Worm (Caenorhabditis elegans) whole organism, L1 larva: Measurements from ENCODE around the gene hgrs-1.

Experiments used
- C34B4.2 ChIP-seq: sonication (generic microtip); optimal IDR thresholded peaks from 2 replicates; lab custom pipeline; 2017; ENCODE audit warnings: mild to moderate bottlenecking, missing genetic modification characterization, missing compliant biosample characterization
- F16B12.6 ChIP-seq: fragments of 150-350 bp; optimal IDR thresholded peaks from 2 replicates; lab custom pipeline; 2014; ENCODE audit warnings: missing biosample characterization, missing genetic modification characterization
- Y116A8C.19 ChIP-seq: sonication (generic microtip); optimal IDR thresholded peaks from 2 replicates; lab custom pipeline; 2016; ENCODE audit warnings: missing compliant biosample characterization, missing genetic modification characterization, borderline replicate concordance
- alr-1 ChIP-seq: fragments of 200-800 bp; sonication (Bioruptor generic); optimal IDR thresholded peaks from 2 replicates; lab custom pipeline; 2018; ENCODE audit warnings: borderline replicate concordance, mild to moderate bottlenecking, missing genetic modification characterization, missing compliant biosample characterization
- ceh-63 ChIP-seq: fragments of 200-800 bp; sonication (Bioruptor generic); optimal IDR thresholded peaks from 2 replicates; lab custom pipeline; 2018; ENCODE audit warnings: mild to moderate bottlenecking, missing genetic modification characterization, missing compliant biosample characterization
- ceh-8 ChIP-seq: fragments of 200-800 bp; sonication (Bioruptor generic); optimal IDR thresholded peaks from 2 replicates; lab custom pipeline; 2018; ENCODE audit warnings: mild to moderate bottlenecking, missing genetic modification characterization, moderate library complexity, missing compliant biosample characterization
- ceh-88 ChIP-seq: fragments of 200-800 bp; sonication (Bioruptor generic); IDR thresholded peaks from 2 replicates; pipeline ENCODE4 v1.3.6; 2022; ENCODE audit warnings: missing genetic modification characterization, missing compliant biosample characterization
- efl-1 ChIP-seq, 4 experiments: fragments of 150-350 bp; optimal IDR thresholded peaks in 3 of 4; peaks in 1 of 4; 1 replicate in 1 of 4; 2 replicates in 3 of 4; lab custom pipeline; 2014; ENCODE audit warnings: missing biosample characterization in 2 of 4, missing genetic modification characterization in 2 of 4, missing genetic modification reagents in 2 of 4
- egl-27 ChIP-seq, 2 experiments: fragments of 150-350 bp in 1 of 2; sonication (generic microtip); optimal IDR thresholded peaks; 3 replicates each; lab custom pipeline; 2017 to 2018; ENCODE audit warnings: missing biosample characterization in 2 of 2, missing genetic modification characterization in 2 of 2, missing genetic modification reagents in 2 of 2
- elt-2 ChIP-seq: sonication (generic microtip); optimal IDR thresholded peaks from 2 replicates; lab custom pipeline; 2016; ENCODE audit warnings: missing genetic modification characterization, mild to moderate bottlenecking, inconsistent platforms, missing compliant biosample characterization, missing genetic modification reagents
- ets-5 ChIP-seq: fragments of 200-800 bp; sonication (Bioruptor generic); IDR thresholded peaks from 2 replicates; pipeline ENCODE4 v1.3.6; 2022; ENCODE audit warnings: missing genetic modification characterization, missing compliant biosample characterization
- fkh-10 ChIP-seq: sonication (generic microtip); optimal IDR thresholded peaks from 2 replicates; lab custom pipeline; 2017; ENCODE audit warnings: missing biosample characterization, missing genetic modification reagents, missing genetic modification characterization
- fkh-4 ChIP-seq: sonication (generic microtip); optimal IDR thresholded peaks from 2 replicates; lab custom pipeline; 2016; ENCODE audit warnings: missing compliant biosample characterization, missing genetic modification characterization, borderline replicate concordance
- grh-1 ChIP-seq: fragments of 200-800 bp; sonication (Bioruptor generic); IDR thresholded peaks from 2 replicates; pipeline ENCODE4 v1.3.6; 2022; ENCODE audit warnings: missing genetic modification reagents, missing genetic modification characterization, missing compliant biosample characterization
- hlh-17 ChIP-seq: fragments of 200-800 bp; sonication (Bioruptor generic); optimal IDR thresholded peaks from 2 replicates; lab custom pipeline; 2018; ENCODE audit warnings: missing genetic modification characterization, mild to moderate bottlenecking, missing compliant biosample characterization, moderate library complexity, borderline replicate concordance
- hlh-4 ChIP-seq: sonication (generic microtip); optimal IDR thresholded peaks from 2 replicates; lab custom pipeline; 2016; ENCODE audit warnings: mild to moderate bottlenecking, missing genetic modification characterization, missing compliant biosample characterization
- hpl-2 ChIP-seq: fragments of 150-350 bp; optimal IDR thresholded peaks from 2 replicates; lab custom pipeline; 2014; ENCODE audit warnings: missing biosample characterization, missing genetic modification reagents, missing genetic modification characterization
- irx-1 ChIP-seq: sonication (generic microtip); optimal IDR thresholded peaks from 2 replicates; lab custom pipeline; 2016; ENCODE audit warnings: missing genetic modification characterization, missing compliant biosample characterization
- isw-1 ChIP-seq: fragments of 200-800 bp; sonication (Bioruptor generic); IDR thresholded peaks from 2 replicates; pipeline ENCODE4 v1.3.6; 2022; ENCODE audit warnings: missing genetic modification characterization, missing compliant biosample characterization
- lin-14 ChIP-seq: fragments of 200-800 bp; sonication (Bioruptor generic); optimal IDR thresholded peaks from 2 replicates; lab custom pipeline; 2018; ENCODE audit warnings: mild to moderate bottlenecking, missing genetic modification characterization, moderate library complexity, missing compliant biosample characterization
- lin-39 ChIP-seq: fragments of 150-350 bp; optimal IDR thresholded peaks from 2 replicates; lab custom pipeline; 2014; ENCODE audit warnings: missing biosample characterization, missing genetic modification reagents, missing genetic modification characterization
- lsy-2 ChIP-seq, 2 experiments: fragments of 150-350 bp; optimal IDR thresholded peaks; 2 replicates each; lab custom pipeline; 2014; ENCODE audit warnings: missing biosample characterization in 2 of 2, missing genetic modification characterization in 2 of 2
- mab-9 ChIP-seq: fragments of 200-800 bp; sonication (Bioruptor generic); IDR thresholded peaks from 2 replicates; pipeline ENCODE4 v1.3.6; 2022; ENCODE audit warnings: missing genetic modification reagents, missing genetic modification characterization, missing compliant biosample characterization
- mep-1 ChIP-seq: fragments of 150-350 bp; optimal IDR thresholded peaks from 2 replicates; lab custom pipeline; 2014; ENCODE audit warnings: missing biosample characterization, missing genetic modification characterization
- nhr-19 ChIP-seq: fragments of 200-800 bp; sonication (Bioruptor generic); conservative IDR thresholded peaks from 2 replicates; pipeline ENCODE4 v1.3.6; 2022; ENCODE audit warnings: missing genetic modification characterization, missing compliant biosample characterization
- nhr-20 ChIP-seq: sonication (generic microtip); optimal IDR thresholded peaks from 2 replicates; lab custom pipeline; 2016; ENCODE audit warnings: mild to moderate bottlenecking, missing genetic modification characterization, missing compliant biosample characterization
- nhr-28 ChIP-seq: fragments of 150-350 bp; optimal IDR thresholded peaks from 2 replicates; lab custom pipeline; 2014; ENCODE audit warnings: missing biosample characterization, missing genetic modification characterization
- nhr-85 ChIP-seq: sonication (generic microtip); peaks from one replicate; lab custom pipeline; 2016; ENCODE audit warnings: missing genetic modification characterization, inconsistent platforms, missing compliant biosample characterization
- nhr-90 ChIP-seq: sonication (generic microtip); optimal IDR thresholded peaks from 2 replicates; lab custom pipeline; 2016; ENCODE audit warnings: mild to moderate bottlenecking, missing genetic modification characterization, missing compliant biosample characterization; ENCODE audit not compliant: poor library complexity
- rnt-1 ChIP-seq: sonication (generic microtip); optimal IDR thresholded peaks from 2 replicates; lab custom pipeline; 2016; ENCODE audit warnings: mild to moderate bottlenecking, missing genetic modification characterization, moderate library complexity, missing compliant biosample characterization
- skn-1 ChIP-seq: fragments of 150-350 bp; optimal IDR thresholded peaks from 2 replicates; lab custom pipeline; 2014; ENCODE audit warnings: missing biosample characterization, missing genetic modification characterization
- snu-23 ChIP-seq: sonication (generic microtip); optimal IDR thresholded peaks from 2 replicates; lab custom pipeline; 2016; ENCODE audit warnings: missing genetic modification characterization, missing compliant biosample characterization
- sox-4 ChIP-seq: sonication (generic microtip); optimal IDR thresholded peaks from 2 replicates; lab custom pipeline; 2016; ENCODE audit warnings: missing genetic modification characterization, missing compliant biosample characterization
- swsn-7 ChIP-seq: sonication (generic microtip); optimal IDR thresholded peaks from 2 replicates; lab custom pipeline; 2016; ENCODE audit warnings: missing genetic modification characterization, missing compliant biosample characterization
- tbx-2 ChIP-seq: sonication (generic microtip); optimal IDR thresholded peaks from 2 replicates; lab custom pipeline; 2016; ENCODE audit warnings: missing genetic modification characterization, missing compliant biosample characterization
- tlp-1 ChIP-seq: fragments of 150-350 bp; optimal IDR thresholded peaks from 2 replicates; lab custom pipeline; 2014; ENCODE audit warnings: missing biosample characterization, missing genetic modification characterization
- unc-130 ChIP-seq: fragments of 150-350 bp; optimal IDR thresholded peaks from 2 replicates; lab custom pipeline; 2017; ENCODE audit warnings: missing biosample characterization, missing genetic modification characterization, inconsistent platforms
- unc-62 ChIP-seq: fragments of 150-350 bp; optimal IDR thresholded peaks from 2 replicates; lab custom pipeline; 2014; ENCODE audit warnings: missing biosample characterization, missing genetic modification reagents, missing genetic modification characterization
- unc-86 ChIP-seq: sonication (generic microtip); optimal IDR thresholded peaks from 2 replicates; lab custom pipeline; 2016; ENCODE audit warnings: missing genetic modification characterization, missing compliant biosample characterization
- unc-98 ChIP-seq: fragments of 200-800 bp; sonication (Bioruptor generic); IDR thresholded peaks from 2 replicates; pipeline ENCODE4 v1.3.6; 2022; ENCODE audit warnings: missing genetic modification characterization, missing compliant biosample characterization
- vab-15 ChIP-seq: sonication (generic microtip); optimal IDR thresholded peaks from 2 replicates; lab custom pipeline; 2017; ENCODE audit warnings: missing genotype, mild to moderate bottlenecking, missing genetic modification characterization, missing compliant biosample characterization
- ztf-11 ChIP-seq, 2 experiments: sonication (generic microtip); optimal IDR thresholded peaks; 2 replicates each; lab custom pipeline; 2016 to 2017; ENCODE audit warnings: missing genetic modification characterization in 2 of 2, missing biosample characterization in 1 of 2, missing compliant biosample characterization in 1 of 2
- ztf-4 ChIP-seq: fragments of 150-350 bp; optimal IDR thresholded peaks from 2 replicates; lab custom pipeline; 2014; ENCODE audit warnings: missing biosample characterization, missing genetic modification characterization

hgrs-1 gene

ce11 chrIV:8198851-8199250, 7.0 kb downstream of the hgrs-1 start, which contains the start of gene wsp-1:
Gene wsp-1 (minus strand): TSS chrIV:8198951.
- TF ChIP-seq sox-4 (tag; lab: Kevin White, UChicago) (no peak), ztf-11 (tag; optimal IDR thresholded peaks at IDR 0.05; lab: Kevin White, UChicago) (no peak), irx-1 (tag; lab: Kevin White, UChicago) (no peak), nhr-90 (tag; lab: Kevin White, UChicago) (no peak), unc-86 (no peak), F16B12.6 (no peak), unc-98 (no peak), mab-9 (GFP tag; lab: Robert Waterston, UW) (no peak), unc-62 (GFP tag; lab: Kevin White, UChicago) (no peak), egl-27 (tag; optimal IDR thresholded peaks at IDR 0.05; lab: Kevin White, UChicago) (no peak), nhr-20 (no peak), unc-130 (no peak), ceh-88 (GFP tag; lab: Robert Waterston, UW) (no peak), elt-2 (tag; lab: Kevin White, UChicago) (no peak), fkh-10 (GFP tag; lab: Kevin White, UChicago) (no peak), hlh-4 (tag; lab: Kevin White, UChicago) (no peak), ztf-4 (tag; lab: Kevin White, UChicago) (no peak), tbx-2 (tag; lab: Kevin White, UChicago) (no peak), vab-15 (tag; lab: Kevin White, UChicago) (no peak), alr-1 (tag; lab: Kevin White, UChicago) (no peak)
- TF ChIP-seq, all 84 proteins: peak for 0

DNA sequence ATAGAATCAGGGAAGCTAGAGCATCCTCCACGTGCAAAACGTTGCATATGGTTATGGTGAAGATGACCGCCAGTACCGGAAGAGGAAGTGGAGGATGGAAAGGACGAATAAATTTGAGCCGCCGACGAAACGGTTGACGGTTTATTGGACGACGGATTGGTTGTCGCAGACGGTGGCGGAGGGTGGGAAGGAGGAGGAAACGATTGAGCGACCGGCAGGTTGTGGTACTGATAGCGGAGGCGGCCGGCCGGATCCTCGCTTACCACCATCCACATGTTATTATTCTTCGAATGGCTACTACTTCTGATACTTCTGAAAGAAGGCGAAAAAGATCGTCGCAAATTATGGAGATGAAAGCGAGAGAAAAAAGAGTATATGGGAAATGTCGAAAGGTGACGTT, 13.0 kb downstream of the hgrs-1 start:
- TF ChIP-seq tlp-1 (tag; lab: Kevin White, UChicago) = no peak

DNA sequence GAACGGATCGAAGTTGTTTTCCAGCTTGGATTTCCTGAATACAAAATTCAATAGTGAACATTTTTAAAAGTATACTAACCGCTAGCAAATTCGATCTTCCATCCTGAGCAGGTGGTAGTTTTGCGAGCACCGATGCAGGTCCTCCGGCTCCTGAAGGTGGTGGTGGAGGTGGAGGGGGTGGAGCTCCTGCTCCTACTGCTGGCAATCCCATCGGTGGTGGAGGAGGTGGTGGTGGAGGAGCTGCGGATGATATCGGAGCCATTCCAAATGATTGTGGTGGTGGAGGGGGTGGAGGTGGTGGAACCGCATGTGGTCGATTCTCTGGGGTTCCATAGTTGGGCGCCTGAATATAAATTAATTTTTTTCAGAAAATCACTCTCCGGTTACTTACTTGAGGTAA, 16.2 kb downstream of the hgrs-1 start:
- TF ChIP-seq skn-1 (no peak), unc-130 (no peak)

- TF ChIP-seq C34B4.2 (tag; lab: Kevin White, UChicago) = no peak
- TF ChIP-seq nhr-19 (GFP tag; lab: Robert Waterston, UW) = no peak
- TF ChIP-seq nhr-85 = peak; percentile 15
These were observed 17.3 kb downstream of the hgrs-1 start for ce11 chrIV:8188421-8189112.

DNA sequence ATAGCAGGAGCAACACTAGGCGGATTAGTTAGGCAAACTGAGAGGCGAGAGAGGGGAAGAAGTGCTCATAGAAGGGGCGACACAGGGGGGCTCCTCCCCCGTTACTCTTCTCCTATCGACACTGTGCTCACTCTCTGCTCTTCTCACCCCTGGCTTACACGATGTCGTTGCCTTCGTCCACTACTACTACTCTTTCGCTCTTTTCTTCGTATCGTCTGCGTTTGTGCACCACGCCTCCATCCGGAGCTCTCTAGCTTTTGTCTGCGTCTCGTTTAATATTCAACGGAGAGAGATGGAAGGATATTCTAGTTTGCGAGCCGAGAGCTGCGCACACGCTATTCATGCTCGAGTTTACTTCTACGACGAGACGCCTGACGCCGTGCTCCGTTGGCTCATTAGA, 22.5 kb downstream of the hgrs-1 start:
- TF ChIP-seq hpl-2 (GFP tag; lab: Kevin White, UChicago) (no peak), unc-86 (peak; percentile 59), ceh-8 (GFP tag; lab: Kevin White, UChicago) (peak; percentile 47), ets-5 (GFP tag; lab: Robert Waterston, UW) (no peak), mep-1 (peak; percentile 46), swsn-7 (tag; lab: Kevin White, UChicago) (peak; percentile 65), egl-27 (tag; optimal IDR thresholded peaks at IDR 0.05; lab: Kevin White, UChicago) (peak in 1 of 2 experiments; percentile 31), mab-9 (GFP tag; lab: Robert Waterston, UW) (peak; percentile 47; the same call in 1 of the 2 replicates), grh-1 (GFP tag; lab: Robert Waterston, UW) (no peak), lsy-2 (tag; optimal IDR thresholded peaks at IDR 0.05; lab: Kevin White, UChicago) (peak; percentile 9 to 35), isw-1 (GFP tag; lab: Robert Waterston, UW) (peak; percentile 45; the same call in 1 of the 2 replicates), lin-14 (GFP tag; lab: Kevin White, UChicago) (peak; percentile 86), hlh-17 (GFP tag; lab: Kevin White, UChicago) (no peak), ceh-63 (peak; percentile 33), efl-1 (optimal IDR thresholded peaks at IDR 0.05; lab: Kevin White, UChicago) (peak; percentile 22 to 40), efl-1 (GFP tag; optimal IDR thresholded peaks at IDR 0.05 in 1 of 2; lab: Kevin White, UChicago) (no peak), nhr-28 (tag; lab: Kevin White, UChicago) (no peak), lin-39 (tag; lab: Kevin White, UChicago) (no peak), tbx-2 (tag; lab: Kevin White, UChicago) (peak; percentile 42), skn-1 (peak; percentile 42), snu-23 (peak; percentile 41), rnt-1 (tag; lab: Kevin White, UChicago) (no peak), fkh-4 (tag; lab: Kevin White, UChicago) (no peak), Y116A8C.19 (tag; lab: Kevin White, UChicago) (no peak), sox-4 (tag; lab: Kevin White, UChicago) (peak; percentile 9)
